Worm (Caenorhabditis elegans): ENCODE data around the gene Y40C5A.4.

DNA sequence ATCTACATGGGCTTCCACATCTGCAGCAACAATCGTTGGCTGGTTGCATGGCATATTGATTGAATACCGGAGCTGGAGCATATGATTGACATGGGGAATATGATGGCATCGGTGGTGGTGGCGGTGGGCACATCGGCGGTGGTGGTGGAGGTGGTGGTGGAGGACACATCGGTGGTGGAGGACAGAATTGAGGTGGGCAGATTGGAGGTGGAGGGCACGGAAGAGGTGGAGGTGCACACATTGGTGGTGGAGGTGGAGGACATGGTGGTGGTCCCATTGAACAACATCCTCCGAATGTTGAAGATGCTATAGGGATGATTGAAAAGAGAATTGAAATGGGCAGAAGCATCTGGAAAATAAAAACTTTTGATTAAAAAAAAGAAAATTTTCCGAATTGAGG is 54.5 kb downstream of the Y40C5A.4 start, which contains the start of gene grl-4:
- no peak for TF ChIP-seq med-1 (GFP tag; optimal IDR thresholded peaks at IDR 0.05; ENCODE audit: insufficient read depth)
- no peak for TF ChIP-seq tab-1 (GFP tag; IDR thresholded peaks at IDR 0.05)
- no peak for TF ChIP-seq ref-1 (GFP tag; conservative IDR thresholded peaks at IDR 0.05)
- TF ChIP-seq flt-1 (GFP tag; IDR thresholded peaks at IDR 0.05) = no peak
- no peak for TF ChIP-seq cog-1 (tag; optimal IDR thresholded peaks at IDR 0.05)
- TF ChIP-seq T22C8.4 (GFP tag; IDR thresholded peaks at IDR 0.05) = no peak
- TF ChIP-seq klf-2 (GFP tag; conservative IDR thresholded peaks at IDR 0.05) = no peak
- TF ChIP-seq ztf-29 (GFP tag; IDR thresholded peaks at IDR 0.05) = no peak
